Worm (Caenorhabditis elegans) whole organism, young adult: ENCODE results near the gene srbc-9.

Experiments used
- B0035.1 ChIP-seq: sonication (generic microtip); optimal IDR thresholded peaks from 2 replicates; lab custom pipeline; 2016; ENCODE audit warnings: missing genetic modification characterization, mild to moderate bottlenecking, missing compliant biosample characterization, missing genotype, missing genetic modification reagents
- B0261.1 ChIP-seq: sonication (generic microtip); optimal IDR thresholded peaks from 2 replicates; lab custom pipeline; 2016; ENCODE audit warnings: mild to moderate bottlenecking, missing genetic modification characterization, moderate library complexity, missing compliant biosample characterization
- F33H1.4 ChIP-seq: fragments of 200-800 bp; sonication (Bioruptor generic); IDR thresholded peaks from 2 replicates; pipeline ENCODE4 v1.3.6; 2022; ENCODE audit warnings: missing genetic modification reagents, missing genetic modification characterization, missing compliant biosample characterization
- F49E8.2 ChIP-seq: sonication (generic microtip); optimal IDR thresholded peaks from 3 replicates; lab custom pipeline; 2017; ENCODE audit warnings: missing genetic modification characterization, mild to moderate bottlenecking, missing compliant biosample characterization, antibody characterized with exemption, moderate library complexity; ENCODE audit not compliant: insufficient read depth
- F55B11.4 ChIP-seq: sonication (generic microtip); optimal IDR thresholded peaks from 2 replicates; lab custom pipeline; 2016; ENCODE audit warnings: missing compliant biosample characterization, missing genetic modification characterization, borderline replicate concordance; ENCODE audit not compliant: insufficient read depth
- F57C9.4 ChIP-seq: sonication (generic microtip); optimal IDR thresholded peaks from 2 replicates; lab custom pipeline; 2017; ENCODE audit warnings: mild to moderate bottlenecking, missing genetic modification characterization, missing compliant biosample characterization
- Y56A3A.18 ChIP-seq: fragments of 200-800 bp; sonication (Bioruptor generic); IDR thresholded peaks from 2 replicates; pipeline ENCODE4 v1.3.6; 2022; ENCODE audit warnings: missing genetic modification reagents, missing genetic modification characterization, missing compliant biosample characterization
- atf-7 ChIP-seq: sonication (generic microtip); optimal IDR thresholded peaks from 2 replicates; lab custom pipeline; 2017; ENCODE audit warnings: mild to moderate bottlenecking, missing genetic modification characterization, missing compliant biosample characterization
- attf-3 ChIP-seq: fragments of 200-800 bp; sonication (Bioruptor generic); conservative IDR thresholded peaks from 2 replicates; pipeline ENCODE4 v1.3.6; 2022; ENCODE audit warnings: missing genetic modification reagents, missing genetic modification characterization, missing compliant biosample characterization
- attf-5 ChIP-seq: fragments of 200-800 bp; sonication (Bioruptor generic); optimal IDR thresholded peaks from 2 replicates; lab custom pipeline; 2018; ENCODE audit warnings: mild to moderate bottlenecking, missing genetic modification characterization, missing compliant biosample characterization
- bed-1 ChIP-seq: fragments of 200-800 bp; sonication (Bioruptor generic); IDR thresholded peaks from 2 replicates; pipeline ENCODE4 v1.3.6; 2022; ENCODE audit warnings: missing genetic modification reagents, missing genetic modification characterization, missing compliant biosample characterization
- ceh-79 ChIP-seq: sonication (generic microtip); optimal IDR thresholded peaks from 2 replicates; lab custom pipeline; 2017; ENCODE audit warnings: mild to moderate bottlenecking, missing genetic modification characterization, missing compliant biosample characterization
- die-1 ChIP-seq: sonication (generic microtip); optimal IDR thresholded peaks from 2 replicates; lab custom pipeline; 2016; ENCODE audit warnings: missing genotype, mild to moderate bottlenecking, missing genetic modification characterization, missing compliant biosample characterization
- dox-1 ChIP-seq: fragments of 200-800 bp; sonication (Bioruptor generic); IDR thresholded peaks from 2 replicates; pipeline ENCODE4 v1.3.6; 2022; ENCODE audit warnings: missing genetic modification reagents, missing genetic modification characterization, missing compliant biosample characterization
- egrh-3 ChIP-seq: fragments of 200-800 bp; sonication (Bioruptor generic); IDR thresholded peaks from 2 replicates; pipeline ENCODE4 v1.3.6; 2022; ENCODE audit warnings: missing genetic modification reagents, missing genetic modification characterization, missing compliant biosample characterization
- ets-4 ChIP-seq: fragments of 200-800 bp; sonication (Bioruptor generic); optimal IDR thresholded peaks from 2 replicates; lab custom pipeline; 2018; ENCODE audit warnings: mild to moderate bottlenecking, missing genetic modification characterization, missing compliant biosample characterization
- him-1 ChIP-seq: sonication (generic microtip); optimal IDR thresholded peaks from 2 replicates; lab custom pipeline; 2016; ENCODE audit warnings: missing genotype, missing genetic modification reagents, missing genetic modification characterization, missing compliant biosample characterization
- hlh-12 ChIP-seq: sonication (generic microtip); optimal IDR thresholded peaks from 2 replicates; lab custom pipeline; 2016; ENCODE audit warnings: missing genetic modification characterization, missing compliant biosample characterization
- hmg-1.2 ChIP-seq: fragments of 200-800 bp; sonication (Bioruptor generic); IDR thresholded peaks from 2 replicates; pipeline ENCODE4 v1.3.6; 2022; ENCODE audit warnings: missing genetic modification reagents, missing genetic modification characterization, missing compliant biosample characterization
- lin-26 ChIP-seq: fragments of 200-800 bp; sonication (Bioruptor generic); IDR thresholded peaks from 2 replicates; pipeline ENCODE4 v1.3.6; 2022; ENCODE audit warnings: missing genetic modification reagents, missing genetic modification characterization, missing compliant biosample characterization
- lin-40 ChIP-seq: sonication (generic microtip); optimal IDR thresholded peaks from 2 replicates; lab custom pipeline; 2016; ENCODE audit warnings: missing genetic modification characterization, mild to moderate bottlenecking, missing compliant biosample characterization, missing genotype, missing genetic modification reagents
- lin-54 ChIP-seq: fragments of 200-800 bp; sonication (Bioruptor generic); optimal IDR thresholded peaks from 2 replicates; lab custom pipeline; 2018; ENCODE audit warnings: mild to moderate bottlenecking, missing genetic modification characterization, missing compliant biosample characterization
- lir-1 ChIP-seq: fragments of 200-800 bp; sonication (Bioruptor generic); conservative IDR thresholded peaks from 2 replicates; pipeline ENCODE4 v1.3.6; 2022; ENCODE audit warnings: missing genetic modification reagents, missing genetic modification characterization, missing compliant biosample characterization
- madf-8 ChIP-seq: fragments of 200-800 bp; sonication (Bioruptor generic); conservative IDR thresholded peaks from 2 replicates; pipeline ENCODE4 v1.3.6; 2022; ENCODE audit warnings: missing genetic modification reagents, missing genetic modification characterization, missing compliant biosample characterization
- nfya-1 ChIP-seq: sonication (generic microtip); optimal IDR thresholded peaks from 2 replicates; lab custom pipeline; 2017; ENCODE audit warnings: antibody characterized with exemption, missing compliant biosample characterization, missing genetic modification characterization, borderline replicate concordance; ENCODE audit not compliant: insufficient read depth
- nfya-2 ChIP-seq: fragments of 200-800 bp; sonication (Bioruptor generic); IDR thresholded peaks from 2 replicates; pipeline ENCODE4 v1.3.6; 2022; ENCODE audit warnings: missing genetic modification reagents, missing genetic modification characterization, missing compliant biosample characterization
- pha-4 ChIP-seq: fragments of 150-350 bp; sonication (generic microtip); optimal IDR thresholded peaks from 2 replicates; lab custom pipeline; 2014; ENCODE audit warnings: missing biosample characterization, missing genetic modification reagents, missing genetic modification characterization
- repo-1 ChIP-seq: sonication (generic microtip); optimal IDR thresholded peaks from 2 replicates; lab custom pipeline; 2017; ENCODE audit warnings: mild to moderate bottlenecking, missing genetic modification characterization, missing compliant biosample characterization
- rpc-1 ChIP-seq, 2 experiments: fragments of 150-350 bp in 1 of 2; sonication (generic microtip) in 1 of 2; optimal IDR thresholded peaks; 2 replicates each; lab custom pipeline; 2014 to 2018; ENCODE audit warnings: missing biosample characterization in 1 of 2, missing genetic modification characterization in 1 of 2, missing genetic modification reagents in 1 of 2, missing genotype in 1 of 2
- snpc-1.3 ChIP-seq: sonication (generic microtip); optimal IDR thresholded peaks from 2 replicates; lab custom pipeline; 2017; ENCODE audit warnings: missing genetic modification characterization, mild to moderate bottlenecking, missing compliant biosample characterization, antibody characterized with exemption, moderate library complexity, missing genotype, missing genetic modification reagents; ENCODE audit not compliant: insufficient read depth
- snpc-4 ChIP-seq, 5 experiments: fragments of 150-350 bp in 1 of 5; sonication (generic microtip) in 4 of 5; optimal IDR thresholded peaks; 2 replicates each; lab custom pipeline; 2014 to 2018; ENCODE audit warnings: missing genetic modification characterization in 5 of 5, missing biosample characterization in 3 of 5, antibody characterized with exemption in 2 of 5, mild to moderate bottlenecking in 2 of 5, missing compliant biosample characterization in 2 of 5, missing genotype in 2 of 5, moderate library complexity in 2 of 5, missing genetic modification reagents in 1 of 5
- sptf-2 ChIP-seq: fragments of 200-800 bp; sonication (Bioruptor generic); optimal IDR thresholded peaks from 2 replicates; lab custom pipeline; 2018; ENCODE audit warnings: mild to moderate bottlenecking, missing genetic modification characterization, missing compliant biosample characterization
- tlf-1 ChIP-seq: fragments of 200-800 bp; sonication (Bioruptor generic); optimal IDR thresholded peaks from 2 replicates; lab custom pipeline; 2018; ENCODE audit warnings: mild to moderate bottlenecking, missing genetic modification characterization, missing compliant biosample characterization
- unc-62 ChIP-seq: fragments of 150-350 bp; optimal IDR thresholded peaks from 2 replicates; lab custom pipeline; 2014; ENCODE audit warnings: missing biosample characterization, missing genetic modification reagents, missing genetic modification characterization
- zim-3 ChIP-seq: sonication (generic microtip); optimal IDR thresholded peaks from 2 replicates; lab custom pipeline; 2017; ENCODE audit warnings: mild to moderate bottlenecking, missing genetic modification characterization, moderate library complexity, missing compliant biosample characterization
- ztf-25 ChIP-seq: fragments of 200-800 bp; sonication (Bioruptor generic); IDR thresholded peaks from 2 replicates; pipeline ENCODE4 v1.3.6; 2022; ENCODE audit warnings: missing genetic modification reagents, missing genetic modification characterization, missing compliant biosample characterization
- ztf-28 ChIP-seq: fragments of 200-800 bp; sonication (Bioruptor generic); IDR thresholded peaks from 2 replicates; pipeline ENCODE4 v1.3.6; 2022; ENCODE audit warnings: missing genetic modification reagents, missing genetic modification characterization, missing compliant biosample characterization
- ztf-6 ChIP-seq: fragments of 200-800 bp; sonication (Bioruptor generic); IDR thresholded peaks from 2 replicates; pipeline ENCODE4 v1.3.6; 2022; ENCODE audit warnings: missing genetic modification reagents, missing genetic modification characterization, missing compliant biosample characterization

srbc-9 gene

ce11 chrV:7490340-7490739, at the start of gene srbc-9:
srbc-9 (minus strand) TSS chrV:7490440.
- no peak for TF ChIP-seq nfya-1 (tag; lab: Kevin White, UChicago)

- TF ChIP-seq B0261.1 (tag; lab: Kevin White, UChicago) (no peak), lin-40 (no peak), ztf-6 (GFP tag; lab: Robert Waterston, UW) (no peak), madf-8 (no peak), ets-4 (no peak), zim-3 (tag; lab: Kevin White, UChicago) (no peak), F33H1.4 (GFP tag; lab: Robert Waterston, UW) (no peak), ceh-79 (tag; lab: Kevin White, UChicago) (no peak)
- TF ChIP-seq, all 124 proteins: peak for 0
These were observed 48.8 kb upstream of the srbc-9 start, which contains the start of gene srh-268 for ce11 chrV:7539015-7539414. srh-268 (plus strand) TSS chrV:7539315.

ce11 chrV:7538018-7538417, 47.8 kb upstream of the srbc-9 start, which contains the start of gene C54F6.12:
C54F6.12 (minus strand) TSS chrV:7538118.
- no peak for TF ChIP-seq sptf-2
- no peak for TF ChIP-seq F55B11.4 (tag; lab: Kevin White, UChicago)
- TF ChIP-seq him-1 (tag; lab: Kevin White, UChicago) = no peak
- no peak for TF ChIP-seq F49E8.2 (tag; lab: Kevin White, UChicago)
- TF ChIP-seq bed-1 (GFP tag; lab: Robert Waterston, UW) = no peak
- TF ChIP-seq attf-5 (GFP tag; lab: Kevin White, UChicago) = no peak
- TF ChIP-seq hmg-1.2 (GFP tag; lab: Robert Waterston, UW) = no peak
- TF ChIP-seq snpc-1.3 (tag; lab: Kevin White, UChicago) = no peak
- TF ChIP-seq lin-54 = no peak
- TF ChIP-seq lir-1 (GFP tag; lab: Robert Waterston, UW) = no peak

ce11 chrV:7532947-7533346, 42.7 kb upstream of the srbc-9 start, which contains the start of gene C54F6.3:
C54F6.3 (plus strand) TSS chrV:7533247.
- TF ChIP-seq die-1 (tag; lab: Kevin White, UChicago) (no peak), lin-26 (GFP tag; lab: Robert Waterston, UW) (no peak), B0035.1 (no peak), unc-62 (no peak), dox-1 (GFP tag; lab: Robert Waterston, UW) (no peak), Y56A3A.18 (GFP tag; lab: Robert Waterston, UW) (no peak), ztf-28 (GFP tag; lab: Robert Waterston, UW) (no peak), hlh-12 (no peak), pha-4 (no peak), snpc-4 (GFP tag; optimal IDR thresholded peaks at IDR 0.05; lab: Kevin White, UChicago) (no peak), snpc-4 (tag; optimal IDR thresholded peaks at IDR 0.05; lab: Kevin White, UChicago) (no peak), lin-40 (no peak), B0261.1 (tag; lab: Kevin White, UChicago) (no peak)

ce11 chrV:7529840-7530239, 39.6 kb upstream of the srbc-9 start, which contains the start of gene swt-2:
swt-2 (plus strand) TSS chrV:7530140.
- TF ChIP-seq rpc-1 (optimal IDR thresholded peaks at IDR 0.05; lab: Kevin White, UChicago) (no peak), rpc-1 (tag; optimal IDR thresholded peaks at IDR 0.05; lab: Kevin White, UChicago) (no peak), Y56A3A.18 (GFP tag; lab: Robert Waterston, UW) (no peak), F57C9.4 (no peak), attf-3 (GFP tag; lab: Robert Waterston, UW) (no peak), repo-1 (tag; lab: Kevin White, UChicago) (no peak), ztf-6 (GFP tag; lab: Robert Waterston, UW) (no peak), sptf-2 (no peak), atf-7 (tag; lab: Kevin White, UChicago) (no peak), ztf-25 (GFP tag; lab: Robert Waterston, UW) (no peak), nfya-2 (GFP tag; lab: Robert Waterston, UW) (no peak), tlf-1 (no peak), egrh-3 (GFP tag; lab: Robert Waterston, UW) (no peak), lir-1 (GFP tag; lab: Robert Waterston, UW) (no peak)
